Worm (Caenorhabditis elegans) whole organism, late embryonic: ENCODE results near the gene F53E4.2.

Experiments
- C08G9.2 ChIP-seq: sonication (generic microtip); optimal IDR thresholded peaks from 2 replicates; lab custom pipeline; 2016; ENCODE audit warnings: mild to moderate bottlenecking, missing genetic modification characterization, moderate library complexity, missing compliant biosample characterization
- ceh-24 ChIP-seq: sonication (generic microtip); optimal IDR thresholded peaks from 2 replicates; lab custom pipeline; 2016; ENCODE audit warnings: mild to moderate bottlenecking, missing genetic modification characterization, missing compliant biosample characterization
- eyg-1 ChIP-seq: sonication (generic microtip); optimal IDR thresholded peaks from 2 replicates; lab custom pipeline; 2016; ENCODE audit warnings: missing genotype, missing genetic modification characterization, missing compliant biosample characterization
- nhr-11 ChIP-seq: fragments of 150-350 bp; optimal IDR thresholded peaks from 2 replicates; lab custom pipeline; 2014; ENCODE audit warnings: missing biosample characterization, missing genetic modification characterization
- pha-4 ChIP-seq: fragments of 150-350 bp; optimal IDR thresholded peaks from 2 replicates; lab custom pipeline; 2018; ENCODE audit warnings: missing biosample characterization, missing genetic modification reagents, missing genetic modification characterization
- pqm-1 ChIP-seq: sonication (generic microtip); optimal IDR thresholded peaks from 2 replicates; lab custom pipeline; 2016; ENCODE audit warnings: missing genetic modification characterization, missing compliant biosample characterization
- unc-55 ChIP-seq: sonication (generic microtip); optimal IDR thresholded peaks from 2 replicates; lab custom pipeline; 2017; ENCODE audit warnings: missing biosample characterization, missing genetic modification reagents, missing genetic modification characterization

DNA sequence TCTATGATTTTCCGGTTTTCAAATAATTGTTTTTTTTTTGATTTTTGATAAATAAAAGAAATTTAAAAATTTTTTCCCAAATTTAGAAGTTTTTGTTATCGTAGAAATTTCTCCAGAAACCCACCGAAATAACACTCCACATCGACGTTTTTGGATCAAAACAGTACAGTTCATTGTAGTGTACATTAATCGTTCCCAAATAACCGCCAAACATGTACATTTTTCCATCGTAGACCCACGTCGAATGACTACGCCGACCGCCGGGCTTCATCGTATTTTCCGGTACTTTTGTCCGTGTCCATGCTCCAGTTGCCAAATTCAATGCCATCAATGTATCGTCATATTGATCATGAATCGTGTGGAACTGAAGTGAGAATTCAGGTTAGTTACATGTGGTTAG is at the start of gene F53E4.2:
- TF ChIP-seq unc-55 (GFP tag; lab: Kevin White, UChicago) (no peak), C08G9.2 (tag; lab: Kevin White, UChicago) (no peak), ceh-24 (tag; lab: Kevin White, UChicago) (no peak), eyg-1 (no peak), pqm-1 (tag; lab: Kevin White, UChicago) (no peak), nhr-11 (tag; lab: Kevin White, UChicago) (no peak), pha-4 (tag; lab: Kevin White, UChicago) (no peak)
